Worm (Caenorhabditis elegans): Measurements from ENCODE around the gene dnc-2.

DNA sequence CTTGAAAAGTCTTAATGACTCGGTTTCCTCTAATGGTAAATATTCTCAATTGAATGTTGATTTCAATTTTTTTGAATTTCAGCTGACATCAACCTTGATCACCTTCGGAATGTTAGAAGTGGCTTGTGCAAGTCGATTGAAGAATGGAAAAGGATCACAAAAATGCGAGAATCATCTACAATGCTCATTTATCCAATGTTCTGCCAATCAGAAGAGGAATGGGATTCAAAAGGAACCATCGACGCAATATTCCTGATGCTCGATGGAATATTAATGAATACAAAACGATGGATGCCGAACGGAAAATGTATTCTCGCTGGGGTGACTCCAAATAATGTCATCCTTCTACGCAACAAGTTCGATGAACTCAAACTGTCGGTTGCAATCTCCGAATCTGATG lies 36.0 kb upstream of the dnc-2 start:
- no peak for TF ChIP-seq him-1 (tag; optimal IDR thresholded peaks at IDR 0.05)
- no peak for TF ChIP-seq W03F9.2 (tag; optimal IDR thresholded peaks at IDR 0.05)
- no peak for TF ChIP-seq dao-5 (tag; optimal IDR thresholded peaks at IDR 0.05)

Data from whole organism, L4/young adult.